Fruit fly (Drosophila melanogaster): Measurements from ENCODE around the gene aly.

aly gene

DNA sequence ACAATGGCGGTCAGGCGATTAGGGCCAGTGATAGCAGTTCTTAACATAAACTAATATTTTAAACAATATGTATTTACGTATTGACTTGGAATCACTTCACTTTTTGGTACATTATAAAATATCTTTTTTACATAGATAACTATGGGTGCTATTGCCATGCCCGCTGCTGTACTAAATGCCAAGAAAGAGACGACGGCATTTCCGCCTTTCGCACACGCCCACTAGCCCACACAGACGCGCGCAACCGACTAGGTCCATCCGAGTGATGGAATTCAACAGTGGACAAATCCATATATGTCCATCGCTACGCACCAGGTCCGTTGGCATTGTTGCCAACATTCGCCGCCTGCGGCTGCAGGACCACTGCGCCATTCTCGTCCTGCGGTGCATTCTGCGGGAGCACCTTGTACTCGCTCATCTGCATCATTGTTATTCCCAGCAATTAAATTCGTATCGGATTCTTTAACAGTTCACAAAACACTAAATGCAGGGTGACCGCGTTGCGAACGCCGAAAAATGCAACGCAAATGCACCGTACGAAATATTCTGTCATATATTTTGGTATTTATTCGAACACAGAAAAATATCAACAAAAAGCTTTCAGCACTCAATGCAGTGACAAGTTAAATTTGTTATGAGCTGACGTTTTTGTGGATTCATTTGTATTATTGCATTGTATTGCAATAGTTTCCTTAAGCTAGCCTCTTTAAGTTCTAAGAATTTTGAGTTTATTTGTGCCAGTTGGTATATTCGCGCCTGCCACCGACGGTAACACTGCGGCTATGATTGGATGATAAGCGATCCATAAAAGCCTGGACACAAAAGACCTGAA, 20.2 kb upstream of the aly start, which contains the start of the genes scramb2 and Sk2 (continued):
- TF ChIP-seq CG11504 (tag; optimal IDR thresholded peaks at IDR 0.05) (peak; percentile 95), CG30403 (GFP tag; optimal IDR thresholded peaks at IDR 0.05) (peak; percentile 94), lov (optimal IDR thresholded peaks at IDR 0.05) (no peak), lov (GFP tag; IDR thresholded peaks at IDR 0.05) (peak; percentile 90), Max (GFP tag; optimal IDR thresholded peaks at IDR 0.05) (peak; percentile 93), btn (GFP tag; optimal IDR thresholded peaks at IDR 0.05) (peak; percentile 77), CG2712 (tag; optimal IDR thresholded peaks at IDR 0.05) (peak; percentile 94), Hand (GFP tag; optimal IDR thresholded peaks at IDR 0.05) (peak; percentile 92), CG18011 (GFP tag; optimal IDR thresholded peaks at IDR 0.05) (peak; percentile 82), pzg (GFP tag; optimal IDR thresholded peaks at IDR 0.05) (peak; percentile 73), CG1529 (GFP tag; optimal IDR thresholded peaks at IDR 0.05) (peak; percentile 93), Sox100B (GFP tag; optimal IDR thresholded peaks at IDR 0.05) (peak; percentile 94), CG32532 (GFP tag; IDR thresholded peaks at IDR 0.05) (peak; percentile 96)

DNA sequence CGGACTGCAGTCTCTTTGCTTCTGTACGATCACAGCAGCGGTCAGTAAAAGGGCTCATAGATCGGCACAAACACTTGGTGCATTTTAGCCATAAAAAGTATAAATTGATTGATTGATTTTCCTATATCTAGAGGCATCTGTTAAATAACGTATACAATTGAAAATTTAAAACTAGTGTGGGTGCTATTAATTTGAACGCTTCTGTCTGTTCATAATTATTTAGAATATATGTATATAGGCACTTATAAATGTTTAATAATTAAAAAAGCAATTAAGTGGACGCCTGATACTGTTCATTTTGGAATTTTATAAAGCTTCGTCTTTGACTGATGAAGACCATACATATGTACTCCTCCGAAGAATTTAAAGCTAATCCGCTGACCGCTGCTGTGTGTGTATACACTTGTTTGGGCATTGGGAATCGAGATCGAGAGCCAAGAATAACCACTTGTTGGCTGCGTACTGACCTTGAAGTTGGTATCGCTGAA, 19.0 kb upstream of the aly start:
- TF ChIP-seq CG1529 (GFP tag; optimal IDR thresholded peaks at IDR 0.05) (no peak), Optix (GFP tag; IDR thresholded peaks at IDR 0.05) (no peak), CG32532 (GFP tag; IDR thresholded peaks at IDR 0.05) (peak; percentile 52; the same call in 1 of the 2 replicates), CG17361 (GFP tag; IDR thresholded peaks at IDR 0.05) (0 out of 3 replicates have a peak, but pooled peaks have one; percentile 47), HHEX (GFP tag; optimal IDR thresholded peaks at IDR 0.05) (peak; percentile 10), CG6254 (GFP tag; optimal IDR thresholded peaks at IDR 0.05) (peak; percentile 24), bsh (GFP tag; optimal IDR thresholded peaks at IDR 0.05) (peak; percentile 47 to 81), ken (GFP tag; IDR thresholded peaks at IDR 0.05) (0 out of 3 replicates have a peak, but pooled peaks have one; percentile 12), CG10209 (GFP tag; optimal IDR thresholded peaks at IDR 0.05) (peak; percentile 68), Gsc (GFP tag; IDR thresholded peaks at IDR 0.05) (no peak), tna (GFP tag; IDR thresholded peaks at IDR 0.05; ENCODE audit: partially characterized antibody) (no peak), shn (GFP tag; optimal IDR thresholded peaks at IDR 0.05) (no peak), Hmr (GFP tag; optimal IDR thresholded peaks at IDR 0.05) (peak; percentile 19), hkb (optimal IDR thresholded peaks at IDR 0.05) (no peak), hkb (GFP tag; IDR thresholded peaks at IDR 0.05) (peak; percentile 57; the same call in 1 of the 2 replicates), al (GFP tag; IDR thresholded peaks at IDR 0.05) (peak; percentile 21; the same call in 1 of the 2 replicates), nmo (GFP tag; optimal IDR thresholded peaks at IDR 0.05) (peak; percentile 48), dysf (GFP tag; IDR thresholded peaks at IDR 0.05) (peak; percentile 53; the same call in 1 of the 3 replicates), CG7556 (GFP tag; optimal IDR thresholded peaks at IDR 0.05) (peak; percentile 16), gsb (GFP tag; IDR thresholded peaks at IDR 0.05) (no peak), Dek (tag; optimal IDR thresholded peaks at IDR 0.05) (peak; percentile 7), CG14441 (GFP tag; IDR thresholded peaks at IDR 0.05) (peak; percentile 27; the same call in 1 of the 2 replicates), Six4 (GFP tag; optimal IDR thresholded peaks at IDR 0.05) (peak; percentile 5), tgo (GFP tag; IDR thresholded peaks at IDR 0.05) (peak; percentile 39; the same call in 2 of the 3 replicates), sisA (GFP tag; IDR thresholded peaks at IDR 0.05) (0 out of 2 replicates have a peak, but pooled peaks have one; percentile 20), vvl (GFP tag; IDR thresholded peaks at IDR 0.05) (peak; percentile 56; the same call in 1 of the 2 replicates), CG17829 (tag; optimal IDR thresholded peaks at IDR 0.05) (peak; percentile 21), CG12391 (tag; optimal IDR thresholded peaks at IDR 0.05) (peak; percentile 47), ind (GFP tag; optimal IDR thresholded peaks at IDR 0.05) (peak; percentile 50), cwo (GFP tag; optimal IDR thresholded peaks at IDR 0.05) (peak; percentile 20), Drgx (GFP tag; IDR thresholded peaks at IDR 0.05) (peak; percentile 65; the same call in 1 of the 2 replicates), Hr3 (GFP tag; optimal IDR thresholded peaks at IDR 0.05) (peak; percentile 35), chn (GFP tag; optimal IDR thresholded peaks at IDR 0.05) (no peak), CG8924 (tag; optimal IDR thresholded peaks at IDR 0.05) (peak; percentile 52), Fer3 (tag; optimal IDR thresholded peaks at IDR 0.05) (peak; percentile 2), CG6813 (GFP tag; optimal IDR thresholded peaks at IDR 0.05) (no peak)

Data from whole organism, embryonic.